Worm (Caenorhabditis elegans) whole organism, late embryonic: ENCODE measurements around the gene bre-3.

Experiments
- C08G9.2 ChIP-seq: sonication (generic microtip); optimal IDR thresholded peaks from 2 replicates; lab custom pipeline; 2016; ENCODE audit warnings: mild to moderate bottlenecking, missing genetic modification characterization, moderate library complexity, missing compliant biosample characterization
- F13H6.1 ChIP-seq: sonication (generic microtip); optimal IDR thresholded peaks from 2 replicates; lab custom pipeline; 2016; ENCODE audit warnings: missing genetic modification characterization, missing compliant biosample characterization
- K02D7.2 ChIP-seq: sonication (generic microtip); optimal IDR thresholded peaks from 2 replicates; lab custom pipeline; 2017; ENCODE audit warnings: mild to moderate bottlenecking, missing genetic modification characterization, missing compliant biosample characterization
- T23F11.4 ChIP-seq: fragments of 200-800 bp; sonication (Bioruptor generic); optimal IDR thresholded peaks from 2 replicates; lab custom pipeline; 2018; ENCODE audit warnings: mild to moderate bottlenecking, missing genetic modification characterization, missing compliant biosample characterization
- Y22D7AL.16 ChIP-seq: sonication (generic microtip); optimal IDR thresholded peaks from 2 replicates; lab custom pipeline; 2016; ENCODE audit warnings: missing genetic modification characterization, missing compliant biosample characterization
- ceh-18 ChIP-seq: sonication (generic microtip); optimal IDR thresholded peaks from 2 replicates; lab custom pipeline; 2016; ENCODE audit warnings: missing genetic modification characterization, missing compliant biosample characterization
- ceh-34 ChIP-seq: sonication (generic microtip); optimal IDR thresholded peaks from 2 replicates; lab custom pipeline; 2016; ENCODE audit warnings: mild to moderate bottlenecking, missing genetic modification characterization, missing compliant biosample characterization
- ceh-48 ChIP-seq: sonication (generic microtip); optimal IDR thresholded peaks from 2 replicates; lab custom pipeline; 2016; ENCODE audit warnings: missing genetic modification characterization, inconsistent platforms, missing compliant biosample characterization
- ceh-6 ChIP-seq: fragments of 200-800 bp; sonication (Bioruptor generic); optimal IDR thresholded peaks from 2 replicates; lab custom pipeline; 2018; ENCODE audit warnings: mild to moderate bottlenecking, missing genetic modification characterization, missing compliant biosample characterization
- dmd-4 ChIP-seq: sonication (generic microtip); optimal IDR thresholded peaks from 2 replicates; lab custom pipeline; 2016; ENCODE audit warnings: borderline replicate concordance, missing genetic modification characterization, missing compliant biosample characterization
- elt-2 ChIP-seq: sonication (generic microtip); optimal IDR thresholded peaks from 2 replicates; lab custom pipeline; 2016; ENCODE audit warnings: missing genetic modification reagents, missing genetic modification characterization, missing compliant biosample characterization
- ets-4 ChIP-seq: sonication (generic microtip); optimal IDR thresholded peaks from 2 replicates; lab custom pipeline; 2016; ENCODE audit warnings: missing genetic modification characterization, missing compliant biosample characterization
- eyg-1 ChIP-seq: sonication (generic microtip); optimal IDR thresholded peaks from 2 replicates; lab custom pipeline; 2016; ENCODE audit warnings: missing genotype, missing genetic modification characterization, missing compliant biosample characterization
- fkh-10 ChIP-seq: fragments of 150-350 bp; optimal IDR thresholded peaks from 2 replicates; lab custom pipeline; 2014; ENCODE audit warnings: missing biosample characterization, missing genetic modification reagents, missing genetic modification characterization
- fkh-6 ChIP-seq: sonication (generic microtip); optimal IDR thresholded peaks from 2 replicates; lab custom pipeline; 2016; ENCODE audit warnings: missing genetic modification characterization, missing compliant biosample characterization
- gmeb-2 ChIP-seq: sonication (generic microtip); optimal IDR thresholded peaks from 2 replicates; lab custom pipeline; 2016; ENCODE audit warnings: missing genetic modification characterization, inconsistent platforms, missing compliant biosample characterization
- hlh-8 ChIP-seq: sonication (generic microtip); optimal IDR thresholded peaks from 2 replicates; lab custom pipeline; 2016; ENCODE audit warnings: missing genotype, missing genetic modification characterization, missing compliant biosample characterization
- lim-6 ChIP-seq: sonication (generic microtip); optimal IDR thresholded peaks from 2 replicates; lab custom pipeline; 2016; ENCODE audit warnings: missing genetic modification characterization, missing compliant biosample characterization
- lin-11 ChIP-seq: fragments of 200-800 bp; sonication (Bioruptor generic); optimal IDR thresholded peaks from 2 replicates; lab custom pipeline; 2018; ENCODE audit warnings: mild to moderate bottlenecking, missing genetic modification characterization, missing compliant biosample characterization
- madf-2 ChIP-seq: sonication (generic microtip); optimal IDR thresholded peaks from 2 replicates; lab custom pipeline; 2017; ENCODE audit warnings: missing genetic modification characterization, missing compliant biosample characterization
- mec-3 ChIP-seq: sonication (generic microtip); optimal IDR thresholded peaks from 2 replicates; lab custom pipeline; 2016; ENCODE audit warnings: borderline replicate concordance, missing genetic modification characterization, missing compliant biosample characterization
- nhr-11 ChIP-seq: fragments of 150-350 bp; optimal IDR thresholded peaks from 2 replicates; lab custom pipeline; 2014; ENCODE audit warnings: missing biosample characterization, missing genetic modification characterization
- npax-4 ChIP-seq: sonication (generic microtip); optimal IDR thresholded peaks from 2 replicates; lab custom pipeline; 2016; ENCODE audit warnings: missing genetic modification characterization, missing compliant biosample characterization
- pag-3 ChIP-seq: sonication (generic microtip); optimal IDR thresholded peaks from 2 replicates; lab custom pipeline; 2016; ENCODE audit warnings: missing compliant biosample characterization, missing genetic modification characterization, borderline replicate concordance
- pha-2 ChIP-seq: sonication (generic microtip); optimal IDR thresholded peaks from 2 replicates; lab custom pipeline; 2017; ENCODE audit warnings: mild to moderate bottlenecking, missing genetic modification characterization, missing compliant biosample characterization
- pqm-1 ChIP-seq: sonication (generic microtip); optimal IDR thresholded peaks from 2 replicates; lab custom pipeline; 2016; ENCODE audit warnings: missing genetic modification characterization, missing compliant biosample characterization
- pros-1 ChIP-seq: fragments of 150-350 bp; optimal IDR thresholded peaks from 2 replicates; lab custom pipeline; 2014; ENCODE audit warnings: missing biosample characterization, missing genetic modification reagents, missing genetic modification characterization
- rnt-1 ChIP-seq: sonication (generic microtip); optimal IDR thresholded peaks from 2 replicates; lab custom pipeline; 2016; ENCODE audit warnings: missing genetic modification characterization, missing compliant biosample characterization
- sdc-2 ChIP-seq: sonication (generic microtip); optimal IDR thresholded peaks from 2 replicates; lab custom pipeline; 2016; ENCODE audit warnings: missing genotype, missing genetic modification characterization, missing compliant biosample characterization
- sox-2 ChIP-seq: fragments of 200-800 bp; sonication (Bioruptor generic); IDR thresholded peaks from 2 replicates; pipeline ENCODE4 v1.3.6; 2022; ENCODE audit warnings: missing genetic modification reagents, missing genetic modification characterization, missing compliant biosample characterization
- syd-9 ChIP-seq: sonication (generic microtip); optimal IDR thresholded peaks from 2 replicates; lab custom pipeline; 2016; ENCODE audit warnings: mild to moderate bottlenecking, missing genetic modification characterization, moderate library complexity, missing compliant biosample characterization
- tbx-2 ChIP-seq: sonication (generic microtip); optimal IDR thresholded peaks from 2 replicates; lab custom pipeline; 2016; ENCODE audit warnings: missing genetic modification characterization, missing compliant biosample characterization
- tbx-7 ChIP-seq: sonication (generic microtip); optimal IDR thresholded peaks from 2 replicates; lab custom pipeline; 2016; ENCODE audit warnings: missing genotype, missing genetic modification characterization, missing compliant biosample characterization
- unc-3 ChIP-seq, 2 experiments: fragments of 200-800 bp in 1 of 2; sonication (Bioruptor generic) in 1 of 2; sonication (generic microtip) in 1 of 2; conservative IDR thresholded peaks in 1 of 2; optimal IDR thresholded peaks in 1 of 2; 2 replicates each; pipeline versions ENCODE4 v1.3.6 to Lab custom; 2016 to 2022; ENCODE audit warnings: missing compliant biosample characterization in 2 of 2, missing genetic modification characterization in 2 of 2, missing genetic modification reagents in 1 of 2
- unc-42 ChIP-seq: sonication (generic microtip); optimal IDR thresholded peaks from 2 replicates; lab custom pipeline; 2016; ENCODE audit warnings: missing genotype, missing genetic modification characterization, missing compliant biosample characterization
- unc-86 ChIP-seq: sonication (generic microtip); optimal IDR thresholded peaks from 2 replicates; lab custom pipeline; 2016; ENCODE audit warnings: missing genetic modification characterization, missing compliant biosample characterization
- ztf-16 ChIP-seq: sonication (generic microtip); optimal IDR thresholded peaks from 2 replicates; lab custom pipeline; 2017; ENCODE audit warnings: missing genetic modification characterization, missing compliant biosample characterization

bre-3 gene

DNA sequence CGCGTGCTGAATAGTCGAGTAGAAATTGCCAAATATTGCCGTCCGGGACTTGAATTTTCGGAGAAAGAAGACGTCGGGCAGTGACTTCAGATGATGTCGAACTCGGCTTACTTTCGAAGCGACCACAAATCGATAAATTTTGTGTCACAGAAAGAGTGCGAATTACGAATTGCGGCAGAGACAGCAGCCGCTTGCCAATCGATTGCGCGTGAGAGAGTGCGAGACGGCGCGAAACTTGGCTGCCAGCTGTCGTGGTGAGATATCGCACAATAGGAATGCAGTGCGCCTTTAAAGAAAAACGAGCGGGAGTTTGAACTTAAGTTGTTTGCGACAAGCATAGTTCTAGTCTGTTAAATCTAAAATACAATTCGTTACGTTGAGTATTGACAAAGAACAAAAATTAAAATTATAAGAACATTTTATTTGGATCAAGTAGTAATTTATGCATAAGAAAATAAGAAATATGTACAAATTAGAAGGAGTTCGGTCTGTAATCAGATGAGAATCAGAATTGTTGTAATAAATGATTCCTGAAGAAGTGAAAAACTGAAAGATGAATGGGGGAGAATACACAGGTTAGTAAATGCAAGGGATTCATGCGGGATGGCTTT, 41.8 kb downstream of the bre-3 start, which contains the start of gene pir-2 (continued):
- TF ChIP-seq rnt-1 (tag; lab: Kevin White, UChicago) (peak; percentile 64), nhr-11 (tag; lab: Kevin White, UChicago) (no peak), sox-2 (GFP tag; lab: Robert Waterston, UW) (peak; percentile 26; the same call in 1 of the 2 replicates), pag-3 (tag; lab: Kevin White, UChicago) (no peak), pqm-1 (tag; lab: Kevin White, UChicago) (no peak), sdc-2 (tag; lab: Kevin White, UChicago) (no peak), ets-4 (peak; percentile 19), lim-6 (tag; lab: Kevin White, UChicago) (no peak), pha-2 (peak; percentile 21), ceh-18 (tag; lab: Kevin White, UChicago) (peak; percentile 67), ceh-48 (tag; lab: Kevin White, UChicago) (peak; percentile 99), unc-42 (tag; lab: Kevin White, UChicago) (peak; percentile 64), mec-3 (tag; lab: Kevin White, UChicago) (no peak), eyg-1 (tag; lab: Kevin White, UChicago) (no peak), Y22D7AL.16 (tag; lab: Kevin White, UChicago) (no peak), pros-1 (tag; lab: Kevin White, UChicago) (peak; percentile 21), fkh-10 (GFP tag; lab: Kevin White, UChicago) (no peak), K02D7.2 (no peak)
- TF ChIP-seq, all 69 proteins: peak for 22

DNA sequence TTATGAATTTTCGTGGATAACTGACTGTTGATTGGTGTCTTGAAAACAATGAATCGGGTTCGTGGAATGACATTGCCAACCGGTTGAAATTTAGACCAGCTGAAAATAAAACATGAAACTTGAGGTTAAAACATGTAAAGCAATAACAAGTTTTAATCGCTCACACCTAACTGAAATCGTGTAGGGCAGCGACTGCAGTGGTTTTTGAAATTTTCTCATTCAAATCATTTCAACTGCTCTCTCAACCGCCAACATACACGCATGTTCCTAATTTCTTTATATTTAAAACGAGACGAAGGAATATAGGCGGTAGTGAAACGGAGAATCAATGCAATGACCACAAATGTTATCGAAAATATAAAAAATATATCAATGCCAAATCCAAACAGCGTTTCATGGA, 42.4 kb downstream of the bre-3 start:
- TF ChIP-seq hlh-8 (tag; lab: Kevin White, UChicago) (no peak), npax-4 (no peak), tbx-2 (tag; lab: Kevin White, UChicago) (no peak), ztf-16 (tag; lab: Kevin White, UChicago) (no peak), tbx-7 (tag; lab: Kevin White, UChicago) (no peak), dmd-4 (tag; lab: Kevin White, UChicago) (no peak), pha-2 (no peak), ceh-34 (tag; lab: Kevin White, UChicago) (no peak), madf-2 (tag; lab: Kevin White, UChicago) (no peak), unc-86 (no peak), lin-11 (tag; lab: Kevin White, UChicago) (no peak), T23F11.4 (GFP tag; lab: Kevin White, UChicago) (no peak), pros-1 (tag; lab: Kevin White, UChicago) (no peak), C08G9.2 (no peak), ceh-18 (tag; lab: Kevin White, UChicago) (no peak), syd-9 (tag; lab: Kevin White, UChicago) (no peak), gmeb-2 (tag; lab: Kevin White, UChicago) (no peak), fkh-6 (tag; lab: Kevin White, UChicago) (no peak), ceh-6 (GFP tag; lab: Kevin White, UChicago) (no peak)
- TF ChIP-seq, all 69 proteins: peak for 0

- no peak for TF ChIP-seq pros-1 (tag; lab: Kevin White, UChicago)
- TF ChIP-seq unc-3 (GFP tag; conservative IDR thresholded peaks at IDR 0.05; lab: Robert Waterston, UW): no peak
- TF ChIP-seq unc-3 (tag; optimal IDR thresholded peaks at IDR 0.05; lab: Kevin White, UChicago): no peak
- TF ChIP-seq madf-2 (tag; lab: Kevin White, UChicago): no peak
- no peak for TF ChIP-seq tbx-2 (tag; lab: Kevin White, UChicago)
Observed at ce11 chrIII:9441133-9441532, 44.1 kb downstream of the bre-3 start, which contains the start of gene emb-30. TSS of gene emb-30 (minus strand) at chrIII:9441460.

ce11 chrIII:9439399-9439798, 45.9 kb downstream of the bre-3 start, which contains the start of gene F54C8.1:
TSS of gene F54C8.1 (plus strand) at chrIII:9439699.
- TF ChIP-seq Y22D7AL.16 (tag; lab: Kevin White, UChicago): no peak
- no peak for TF ChIP-seq hlh-8 (tag; lab: Kevin White, UChicago)
- no peak for TF ChIP-seq gmeb-2 (tag; lab: Kevin White, UChicago)
- TF ChIP-seq pha-2: no peak
- no peak for TF ChIP-seq F13H6.1
- no peak for TF ChIP-seq elt-2 (tag; lab: Kevin White, UChicago)
- no peak for TF ChIP-seq ets-4
- TF ChIP-seq unc-42 (tag; lab: Kevin White, UChicago): no peak
- TF ChIP-seq syd-9 (tag; lab: Kevin White, UChicago): no peak
